Worm (Caenorhabditis elegans) whole organism, L4/young adult: ENCODE measurements around the gene Y49E10.10.

ENCODE experiments used
- W03F9.2 ChIP-seq: fragments of 150-350 bp; optimal IDR thresholded peaks from 2 replicates; lab custom pipeline; 2014; ENCODE audit warnings: missing biosample characterization, missing genetic modification characterization
- him-1 ChIP-seq: sonication (generic microtip); optimal IDR thresholded peaks from 2 replicates; lab custom pipeline; 2016; ENCODE audit warnings: missing genotype, missing genetic modification reagents, missing genetic modification characterization, missing compliant biosample characterization

DNA sequence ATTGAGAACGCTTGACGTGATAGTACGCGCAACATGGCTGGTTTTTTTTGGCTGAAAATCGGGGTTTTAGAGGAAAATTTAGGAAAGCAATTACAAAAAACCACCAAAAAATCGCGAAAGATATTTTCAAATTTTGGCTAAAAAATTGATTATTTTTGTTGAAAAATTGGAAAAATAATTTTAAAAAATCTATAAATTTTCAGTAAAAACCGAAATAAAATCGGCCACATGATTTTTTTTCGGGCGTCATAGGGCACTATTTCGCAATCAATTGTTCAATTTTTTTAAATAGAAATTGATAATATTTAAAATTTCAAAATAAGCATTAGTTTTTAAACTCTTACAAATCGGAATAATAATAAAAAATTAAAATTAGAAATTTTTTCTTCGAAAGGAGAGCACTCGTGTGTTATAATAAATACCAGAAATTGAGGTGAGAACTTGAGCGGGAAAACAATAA lies 21.4 kb upstream of the Y49E10.10 start, which contains the start of gene glrx-5:
- no peak for TF ChIP-seq him-1 (tag; lab: Kevin White, UChicago)
- no peak for TF ChIP-seq W03F9.2
